Fruit fly (Drosophila melanogaster) whole organism: ENCODE measurements around the gene S6k.

Experiments used
- CG8478 ChIP-seq: fragments of >200 bp; optimal IDR thresholded peaks from 2 replicates; lab custom pipeline; 2018; ENCODE audit warnings: inconsistent platforms
- Dll ChIP-seq: fragments of >200 bp; optimal IDR thresholded peaks from 2 replicates; lab custom pipeline; 2017
- EcR ChIP-seq, 2 experiments: fragments of >200 bp; optimal IDR thresholded peaks; 2 replicates each; lab custom pipeline; 2017; ENCODE audit warnings: missing biosample characterization in 2 of 2, missing genetic modification characterization in 2 of 2, missing genetic modification reagents in 2 of 2
- pan ChIP-seq: fragments of >200 bp; optimal IDR thresholded peaks from 2 replicates; lab custom pipeline; 2017
- psq ChIP-seq: fragments of >200 bp; optimal IDR thresholded peaks from 2 replicates; lab custom pipeline; 2017
- usp ChIP-seq: fragments of >200 bp; optimal IDR thresholded peaks from 2 replicates; lab custom pipeline; 2017; ENCODE audit warnings: missing biosample characterization, missing genetic modification characterization, mixed read lengths

Gene S6k

DNA sequence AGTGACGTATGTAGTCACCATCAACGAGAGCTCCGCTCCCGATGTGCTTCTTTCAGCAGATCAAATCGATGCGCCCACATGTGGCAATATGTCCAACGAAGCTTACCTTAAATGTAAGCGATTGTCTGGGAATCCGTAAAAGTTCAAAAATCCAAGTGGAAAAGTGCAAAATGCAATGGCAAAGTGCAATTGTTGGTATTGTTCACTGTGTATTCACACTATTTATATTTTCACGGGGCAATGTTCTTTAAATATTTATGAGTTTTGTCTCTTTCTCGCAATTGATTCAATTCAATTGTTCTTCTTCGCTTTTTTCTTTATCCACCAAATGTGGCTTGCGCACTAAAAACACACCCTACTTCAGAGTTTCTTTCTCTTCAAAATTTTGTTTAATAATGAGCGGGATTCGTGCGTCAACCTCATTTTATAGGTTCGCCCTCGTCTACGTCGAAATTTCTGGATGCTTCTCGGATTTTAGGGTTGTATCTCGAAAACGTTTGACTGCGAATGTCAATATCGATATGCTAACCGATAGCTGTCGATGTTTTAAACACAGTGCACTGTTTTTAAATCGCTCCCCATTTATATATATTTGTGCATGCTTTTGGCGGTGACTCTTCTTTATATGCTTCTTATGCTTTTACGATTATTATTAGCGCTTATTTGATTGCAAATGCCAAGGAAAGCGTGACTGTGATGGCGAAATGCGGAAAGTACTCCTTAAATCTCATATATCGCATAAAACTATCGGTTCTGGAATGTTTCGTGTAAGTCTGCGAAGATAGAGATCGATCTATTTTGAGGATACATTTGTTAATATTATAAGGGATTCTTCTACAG is 58.8 kb downstream of the S6k start, which contains the start of gene DnaJ-1:
Gene DnaJ-1 (minus strand): TSS at position 450 of the 840 bp plus-strand sequence.
- TF ChIP-seq pan (lab: Kevin White, UChicago), result no peak
- TF ChIP-seq Dll, result no peak
- TF ChIP-seq usp (GFP tag; lab: Kevin White, UChicago), result no peak
- TF ChIP-seq CG8478 (lab: Kevin White, UChicago), result no peak
- TF ChIP-seq EcR (GFP tag; optimal IDR thresholded peaks at IDR 0.05; lab: Kevin White, UChicago), result no peak
- TF ChIP-seq psq, result no peak

DNA sequence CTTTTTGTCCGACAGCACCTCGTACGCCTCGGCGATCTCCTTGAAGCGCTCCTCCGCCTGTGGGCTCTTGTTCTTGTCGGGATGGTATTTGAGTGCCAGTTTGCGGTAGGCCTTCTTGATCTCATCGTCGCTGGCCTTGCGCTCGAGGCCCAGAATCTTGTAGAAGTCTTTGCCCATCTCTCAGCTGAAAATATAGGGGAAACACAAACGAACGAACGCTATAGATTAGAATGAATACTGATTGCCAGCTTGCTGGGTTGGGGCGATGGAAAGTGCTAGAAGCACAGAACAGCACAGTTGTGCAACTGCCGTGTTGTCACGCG is 59.4 kb downstream of the S6k start:
- TF ChIP-seq Dll (no peak), psq (no peak)

DNA sequence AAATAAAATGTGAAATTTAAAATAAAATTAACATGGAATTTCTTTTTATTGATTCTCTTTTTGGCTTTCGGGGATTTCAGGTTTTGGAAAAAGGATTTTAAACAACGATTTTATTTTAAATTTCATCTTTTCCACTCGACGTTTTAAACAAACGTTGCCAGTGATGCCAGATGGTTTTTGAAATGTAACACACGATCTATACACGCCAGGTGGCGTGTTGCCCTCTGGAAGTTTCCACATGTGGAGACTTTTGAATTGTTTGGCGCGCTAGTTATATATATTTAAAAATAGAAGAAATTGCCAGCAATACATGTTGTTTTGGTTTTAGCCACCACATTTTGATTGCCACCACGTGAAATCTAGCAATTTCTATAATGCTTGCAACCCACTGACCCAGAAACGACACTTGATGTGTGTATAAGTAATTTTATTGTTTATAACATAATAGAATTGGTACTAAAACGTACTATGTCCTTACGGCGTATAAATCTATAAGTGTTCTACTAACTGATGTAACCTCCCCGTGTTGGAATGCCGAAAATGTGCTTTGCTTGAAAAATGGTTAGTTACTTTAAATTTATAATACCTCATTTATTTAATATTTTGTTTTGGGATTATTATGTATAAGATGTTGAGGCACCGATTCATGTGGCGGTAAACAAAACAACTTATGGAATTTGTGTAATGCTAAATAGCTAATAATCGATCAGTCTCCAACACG is 61.0 kb downstream of the S6k start:
- TF ChIP-seq CG8478 (lab: Kevin White, UChicago), result no peak
- TF ChIP-seq Dll, result no peak
- no peak for TF ChIP-seq usp (GFP tag; lab: Kevin White, UChicago)
- no peak for TF ChIP-seq EcR (GFP tag; optimal IDR thresholded peaks at IDR 0.05; lab: Kevin White, UChicago)
- TF ChIP-seq pan (lab: Kevin White, UChicago), result no peak
- TF ChIP-seq psq, result no peak
